Fruit fly (Drosophila melanogaster): Measurements from ENCODE around the gene CG8870.

CG8870 gene

dm6 chr3R:13363347-13363994, 16.2 kb upstream of the CG8870 start:
- TF ChIP-seq Hr96 (GFP tag; optimal IDR thresholded peaks at IDR 0.05) (no peak), Crg-1 (GFP tag; optimal IDR thresholded peaks at IDR 0.05) (no peak), pad (GFP tag; optimal IDR thresholded peaks at IDR 0.05) (peak; percentile 80), CG11617 (GFP tag; optimal IDR thresholded peaks at IDR 0.05) (no peak), CG12768 (GFP tag; optimal IDR thresholded peaks at IDR 0.05) (no peak), kay (GFP tag; ENCODE audit: borderline replicate concordance) (peak; percentile 89), CG7045 (GFP tag; optimal IDR thresholded peaks at IDR 0.05) (no peak), Clk (GFP tag; optimal IDR thresholded peaks at IDR 0.05) (no peak), cic (GFP tag; optimal IDR thresholded peaks at IDR 0.05) (no peak), CG33017 (tag; optimal IDR thresholded peaks at IDR 0.05) (no peak), Mnt (GFP tag; optimal IDR thresholded peaks at IDR 0.05) (no peak), CG14711 (tag; optimal IDR thresholded peaks at IDR 0.05) (no peak), CG7101 (tag; optimal IDR thresholded peaks at IDR 0.05) (no peak), toe (GFP tag; optimal IDR thresholded peaks at IDR 0.05) (no peak), CG1620 (GFP tag; optimal IDR thresholded peaks at IDR 0.05) (no peak), cnc (optimal IDR thresholded peaks at IDR 0.05) (peak in 1 of 2 experiments; percentile 52), ovo (GFP tag; optimal IDR thresholded peaks at IDR 0.05) (no peak)

- TF ChIP-seq ovo (GFP tag; optimal IDR thresholded peaks at IDR 0.05) (peak; percentile 82), CG1620 (GFP tag; optimal IDR thresholded peaks at IDR 0.05) (peak; percentile 89), Hr96 (GFP tag; optimal IDR thresholded peaks at IDR 0.05) (peak; percentile 86), toe (GFP tag; optimal IDR thresholded peaks at IDR 0.05) (peak; percentile 93), CG11617 (GFP tag; optimal IDR thresholded peaks at IDR 0.05) (peak; percentile 99), CG5204 (GFP tag; optimal IDR thresholded peaks at IDR 0.05) (peak; percentile 95), CG12768 (GFP tag; optimal IDR thresholded peaks at IDR 0.05) (peak; percentile 97), CG7101 (tag; optimal IDR thresholded peaks at IDR 0.05) (peak; percentile 96), CG14711 (tag; optimal IDR thresholded peaks at IDR 0.05) (peak; percentile 94), cic (GFP tag; optimal IDR thresholded peaks at IDR 0.05) (peak; percentile 62), cnc (optimal IDR thresholded peaks at IDR 0.05) (no peak), kay (GFP tag; ENCODE audit: borderline replicate concordance) (peak; percentile 98), bab1 (GFP tag; optimal IDR thresholded peaks at IDR 0.05) (peak; percentile 94), tj (GFP tag; optimal IDR thresholded peaks at IDR 0.05) (peak; percentile 83), Crg-1 (GFP tag; optimal IDR thresholded peaks at IDR 0.05) (peak; percentile 92), pad (GFP tag; optimal IDR thresholded peaks at IDR 0.05) (peak; percentile 90), CG33017 (tag; optimal IDR thresholded peaks at IDR 0.05) (peak; percentile 95), Clk (GFP tag; optimal IDR thresholded peaks at IDR 0.05) (peak; percentile 93), CG7045 (GFP tag; optimal IDR thresholded peaks at IDR 0.05) (peak; percentile 98), Mnt (GFP tag; optimal IDR thresholded peaks at IDR 0.05) (peak; percentile 78)
These were observed 15.2 kb upstream of the CG8870 start, which contains the start of gene Dic1 for dm6 chr3R:13364175-13365174. Gene Dic1, plus strand, starts transcription at chr3R:13364938.

- TF ChIP-seq kay (GFP tag; ENCODE audit: borderline replicate concordance) (peak; percentile 56), ovo (GFP tag; optimal IDR thresholded peaks at IDR 0.05) (no peak), bab1 (GFP tag; optimal IDR thresholded peaks at IDR 0.05) (no peak), pad (GFP tag; optimal IDR thresholded peaks at IDR 0.05) (no peak), Mnt (GFP tag; optimal IDR thresholded peaks at IDR 0.05) (no peak)
These were observed 13.8 kb upstream of the CG8870 start for dm6 chr3R:13365665-13366414.

- TF ChIP-seq CG5204 (GFP tag; optimal IDR thresholded peaks at IDR 0.05): peak; percentile 83
- TF ChIP-seq tj (GFP tag; optimal IDR thresholded peaks at IDR 0.05): peak; percentile 20
- TF ChIP-seq CG7101 (tag; optimal IDR thresholded peaks at IDR 0.05): peak; percentile 57
- TF ChIP-seq Mnt (GFP tag; optimal IDR thresholded peaks at IDR 0.05): no peak
- TF ChIP-seq cnc (optimal IDR thresholded peaks at IDR 0.05): no peak
- TF ChIP-seq pad (GFP tag; optimal IDR thresholded peaks at IDR 0.05): peak; percentile 52
- peak; percentile 80 for TF ChIP-seq toe (GFP tag; optimal IDR thresholded peaks at IDR 0.05)
- TF ChIP-seq Hr96 (GFP tag; optimal IDR thresholded peaks at IDR 0.05): peak; percentile 70
- TF ChIP-seq CG11617 (GFP tag; optimal IDR thresholded peaks at IDR 0.05): peak; percentile 81
- peak; percentile 55 for TF ChIP-seq CG1620 (GFP tag; optimal IDR thresholded peaks at IDR 0.05)
- TF ChIP-seq ovo (GFP tag; optimal IDR thresholded peaks at IDR 0.05): peak; percentile 11
- TF ChIP-seq bab1 (GFP tag; optimal IDR thresholded peaks at IDR 0.05): peak; percentile 55
- TF ChIP-seq CG14711 (tag; optimal IDR thresholded peaks at IDR 0.05): peak; percentile 43
- TF ChIP-seq Clk (GFP tag; optimal IDR thresholded peaks at IDR 0.05): no peak
- TF ChIP-seq CG12768 (GFP tag; optimal IDR thresholded peaks at IDR 0.05): peak; percentile 57
- TF ChIP-seq kay (GFP tag; ENCODE audit: borderline replicate concordance): no peak
- TF ChIP-seq CG7045 (GFP tag; optimal IDR thresholded peaks at IDR 0.05): peak; percentile 62
- peak; percentile 58 for TF ChIP-seq CG33017 (tag; optimal IDR thresholded peaks at IDR 0.05)
These were observed 12.8 kb upstream of the CG8870 start, which contains the start of gene Elp6 for dm6 chr3R:13366561-13367518. Gene Elp6, minus strand, starts transcription at chr3R:13366910.
